Worm (Caenorhabditis elegans) whole organism, L4 larva: ENCODE data around the gene msp-45.

Source experiments
- D1046.2 ChIP-seq: fragments of 200-800 bp; sonication (Bioruptor generic); IDR thresholded peaks from 2 replicates; pipeline ENCODE4 v1.3.6; 2022; ENCODE audit warnings: missing genetic modification characterization, missing compliant biosample characterization
- F44E2.7 ChIP-seq: fragments of 200-800 bp; sonication (Bioruptor generic); IDR thresholded peaks from 2 replicates; pipeline ENCODE4 v2.1.2; 2022; ENCODE audit warnings: missing genetic modification characterization, missing compliant biosample characterization
- F49E8.2 ChIP-seq: sonication (generic microtip); optimal IDR thresholded peaks from 2 replicates; lab custom pipeline; 2016; ENCODE audit warnings: missing compliant biosample characterization, mild to moderate bottlenecking, missing genetic modification characterization, borderline replicate concordance
- R02D3.7 ChIP-seq: fragments of 150-350 bp; sonication (generic microtip); optimal IDR thresholded peaks from 3 replicates; lab custom pipeline; 2014; ENCODE audit warnings: missing biosample characterization, missing genetic modification characterization
- T26A8.4 ChIP-seq: fragments of 200-800 bp; sonication (Bioruptor generic); IDR thresholded peaks from 2 replicates; pipeline ENCODE4 v1.3.6; 2022; ENCODE audit warnings: missing genetic modification characterization, missing compliant biosample characterization
- Y105C5A.15 ChIP-seq: fragments of 200-800 bp; sonication (Bioruptor generic); IDR thresholded peaks from 2 replicates; pipeline ENCODE4 v1.3.6; 2022; ENCODE audit warnings: missing genetic modification characterization, missing compliant biosample characterization
- aha-1 ChIP-seq: fragments of 150-350 bp; peaks from one replicate; lab custom pipeline; 2014; ENCODE audit warnings: missing biosample characterization, missing genetic modification characterization
- ama-1 ChIP-seq: fragments of 150-350 bp; optimal IDR thresholded peaks from 2 replicates; lab custom pipeline; 2014; ENCODE audit warnings: inconsistent platforms, mixed read lengths
- ceh-20 ChIP-seq: fragments of 200-800 bp; sonication (Bioruptor generic); IDR thresholded peaks from 2 replicates; pipeline ENCODE4 v1.3.6; 2022; ENCODE audit warnings: missing genetic modification reagents, missing genetic modification characterization, missing compliant biosample characterization
- ceh-32 ChIP-seq: sonication (generic microtip); optimal IDR thresholded peaks from 2 replicates; lab custom pipeline; 2016; ENCODE audit warnings: mild to moderate bottlenecking, missing genetic modification characterization, missing compliant biosample characterization; ENCODE audit not compliant: poor library complexity
- ceh-62 ChIP-seq: sonication (generic microtip); optimal IDR thresholded peaks from 2 replicates; lab custom pipeline; 2017; ENCODE audit warnings: missing biosample characterization, missing genetic modification characterization
- ctbp-1 ChIP-seq: fragments of 200-800 bp; sonication (Bioruptor generic); IDR thresholded peaks from 2 replicates; pipeline ENCODE4 v1.3.6; 2022; ENCODE audit warnings: missing genetic modification reagents, missing genetic modification characterization, missing compliant biosample characterization
- daf-12 ChIP-seq: fragments of 150-350 bp; optimal IDR thresholded peaks from 2 replicates; lab custom pipeline; 2014; ENCODE audit warnings: missing biosample characterization, missing genetic modification reagents, missing genetic modification characterization
- daf-16 ChIP-seq, 3 experiments: sonication (generic microtip); optimal IDR thresholded peaks; 2 replicates each; lab custom pipeline; 2016 to 2017; ENCODE audit warnings: missing genetic modification characterization in 3 of 3, missing genetic modification reagents in 3 of 3, mild to moderate bottlenecking in 2 of 3, missing compliant biosample characterization in 2 of 3, missing biosample characterization in 1 of 3, moderate library complexity in 1 of 3
- dmd-6 ChIP-seq: fragments of 200-800 bp; sonication (Bioruptor generic); IDR thresholded peaks from 2 replicates; pipeline ENCODE4 v1.3.6; 2022; ENCODE audit warnings: missing genetic modification reagents, missing genetic modification characterization, missing compliant biosample characterization
- dve-1 ChIP-seq: sonication (generic microtip); optimal IDR thresholded peaks from 2 replicates; lab custom pipeline; 2017; ENCODE audit warnings: antibody characterized with exemption, mild to moderate bottlenecking, missing genetic modification characterization, missing compliant biosample characterization; ENCODE audit not compliant: insufficient read depth
- fkh-10 ChIP-seq: fragments of 150-350 bp; optimal IDR thresholded peaks from 2 replicates; lab custom pipeline; 2014; ENCODE audit warnings: missing biosample characterization, missing genetic modification reagents, missing genetic modification characterization
- jun-1 ChIP-seq: fragments of 150-350 bp; optimal IDR thresholded peaks from 2 replicates; lab custom pipeline; 2014; ENCODE audit warnings: missing biosample characterization, missing genetic modification reagents, missing genetic modification characterization
- lin-15B ChIP-seq: fragments of 150-350 bp; sonication (generic microtip); optimal IDR thresholded peaks from 3 replicates; lab custom pipeline; 2014; ENCODE audit warnings: missing biosample characterization, missing genetic modification characterization
- lin-38 ChIP-seq: fragments of 200-800 bp; sonication (Bioruptor generic); IDR thresholded peaks from 2 replicates; pipeline ENCODE4 v1.3.6; 2022; ENCODE audit warnings: missing genetic modification reagents, missing genetic modification characterization, missing compliant biosample characterization
- lir-3 ChIP-seq: sonication (generic microtip); optimal IDR thresholded peaks from 2 replicates; lab custom pipeline; 2016; ENCODE audit warnings: mild to moderate bottlenecking, missing genetic modification characterization, missing compliant biosample characterization
- madf-5 ChIP-seq, 2 experiments: fragments of 200-800 bp; sonication (Bioruptor generic); IDR thresholded peaks; 2 replicates each; pipeline ENCODE4 v1.3.6; 2022; ENCODE audit warnings: missing compliant biosample characterization in 2 of 2, missing genetic modification characterization in 2 of 2
- mdt-29 ChIP-seq: fragments of 200-800 bp; sonication (Bioruptor generic); IDR thresholded peaks from 2 replicates; pipeline ENCODE4 v1.3.6; 2022; ENCODE audit warnings: missing genetic modification reagents, missing genetic modification characterization, missing compliant biosample characterization
- mep-1 ChIP-seq: fragments of 150-350 bp; sonication (generic microtip); optimal IDR thresholded peaks from 3 replicates; lab custom pipeline; 2014; ENCODE audit warnings: missing biosample characterization, missing genetic modification characterization
- mxl-2 ChIP-seq: fragments of 200-800 bp; sonication (Bioruptor generic); conservative IDR thresholded peaks from 2 replicates; pipeline ENCODE4 v1.3.6; 2022; ENCODE audit warnings: missing genetic modification reagents, missing genetic modification characterization, missing compliant biosample characterization
- mxl-3 ChIP-seq: fragments of 200-800 bp; sonication (Bioruptor generic); optimal IDR thresholded peaks from 2 replicates; lab custom pipeline; 2018; ENCODE audit warnings: mild to moderate bottlenecking, missing genetic modification characterization, missing compliant biosample characterization
- nhr-48 ChIP-seq: sonication (generic microtip); optimal IDR thresholded peaks from 2 replicates; lab custom pipeline; 2016; ENCODE audit warnings: mild to moderate bottlenecking, missing genetic modification characterization, missing compliant biosample characterization
- nhr-6 ChIP-seq: fragments of 150-350 bp; optimal IDR thresholded peaks from 2 replicates; lab custom pipeline; 2014; ENCODE audit warnings: missing biosample characterization, missing genetic modification characterization
- rbr-2 ChIP-seq: sonication (generic microtip); optimal IDR thresholded peaks from 2 replicates; lab custom pipeline; 2016; ENCODE audit warnings: missing genotype, missing genetic modification characterization, missing compliant biosample characterization
- snpc-4 ChIP-seq: fragments of 150-350 bp; optimal IDR thresholded peaks from 2 replicates; lab custom pipeline; 2014; ENCODE audit warnings: missing biosample characterization, missing genetic modification characterization
- spr-3 ChIP-seq: fragments of 200-800 bp; sonication (Bioruptor generic); optimal IDR thresholded peaks from 2 replicates; lab custom pipeline; 2018; ENCODE audit warnings: mild to moderate bottlenecking, missing genetic modification characterization, missing compliant biosample characterization
- tag-97 ChIP-seq: fragments of 200-800 bp; sonication (Bioruptor generic); IDR thresholded peaks from 2 replicates; pipeline ENCODE4 v1.3.6; 2022; ENCODE audit warnings: missing genetic modification characterization, missing compliant biosample characterization
- tra-1 ChIP-seq: fragments of 200-800 bp; sonication (Bioruptor generic); IDR thresholded peaks from 2 replicates; pipeline ENCODE4 v1.3.6; 2022; ENCODE audit warnings: missing genetic modification reagents, missing genetic modification characterization, missing compliant biosample characterization
- unc-62 ChIP-seq, 3 experiments: fragments of 150-350 bp in 1 of 3; sonication (generic microtip); optimal IDR thresholded peaks in 2 of 3; peaks in 1 of 3; 1 replicate in 1 of 3; 2 replicates in 2 of 3; lab custom pipeline; 2014 to 2017; ENCODE audit warnings: missing biosample characterization in 3 of 3, missing genetic modification characterization in 3 of 3, missing genetic modification reagents in 3 of 3, missing genotype in 1 of 3
- zip-11 ChIP-seq: fragments of 200-800 bp; sonication (Bioruptor generic); IDR thresholded peaks from 2 replicates; pipeline ENCODE4 v1.3.6; 2022; ENCODE audit warnings: missing genetic modification characterization, missing compliant biosample characterization

The msp-45 gene

DNA sequence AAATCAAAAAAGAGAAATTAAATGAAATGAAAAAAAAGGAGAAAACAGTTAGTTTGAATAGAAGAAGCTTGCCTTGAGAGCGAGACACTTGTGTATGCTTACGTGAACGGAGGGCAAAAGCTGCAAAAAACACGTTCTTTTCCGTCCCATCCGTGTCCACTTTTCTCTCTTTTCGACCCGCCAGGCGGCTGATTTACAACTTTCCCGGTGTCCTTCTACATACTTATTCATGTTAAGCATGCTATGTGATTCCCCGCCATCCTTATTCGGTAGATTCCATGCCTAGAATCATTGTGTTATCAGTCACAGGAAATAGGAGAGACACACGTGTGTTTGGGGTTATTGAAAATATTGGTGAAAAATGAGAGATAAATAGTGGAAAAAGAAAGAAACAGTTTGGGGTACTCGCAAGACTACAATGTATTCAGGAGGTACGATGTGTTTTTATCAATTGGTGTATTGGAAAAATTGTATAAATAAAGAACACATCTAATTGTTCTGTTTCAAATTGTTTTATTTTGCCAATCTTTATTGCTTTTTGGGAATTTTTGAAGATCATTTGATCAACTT, 14.9 kb downstream of the msp-45 start, which contains the start of gene nas-29 (continued):
- TF ChIP-seq ctbp-1 (GFP tag; lab: Robert Waterston, UW) (no peak), Y105C5A.15 (GFP tag; lab: Robert Waterston, UW) (no peak), snpc-4 (no peak), dve-1 (tag; lab: Kevin White, UChicago) (peak; percentile 86), lir-3 (tag; lab: Kevin White, UChicago) (no peak), tag-97 (GFP tag; lab: Robert Waterston, UW) (no peak), daf-12 (no peak), F44E2.7 (GFP tag; lab: Robert Waterston, UW) (no peak), fkh-10 (no peak), ama-1 (no peak), R02D3.7 (tag; lab: Kevin White, UChicago) (no peak), aha-1 (peak; percentile 95), jun-1 (no peak), madf-5 (GFP tag; IDR thresholded peaks at IDR 0.05; lab: Robert Waterston, UW) (no peak), T26A8.4 (GFP tag; lab: Robert Waterston, UW) (no peak), daf-16 (GFP tag; optimal IDR thresholded peaks at IDR 0.05; lab: Kevin White, UChicago) (no peak), daf-16 (tag; optimal IDR thresholded peaks at IDR 0.05; lab: Kevin White, UChicago) (peak; percentile 82), dmd-6 (GFP tag; lab: Robert Waterston, UW) (peak; percentile 64; the same call in 1 of the 2 replicates), nhr-48 (tag; lab: Kevin White, UChicago) (peak; percentile 42), spr-3 (no peak)
- TF ChIP-seq, all 104 proteins: peak for 12

- TF ChIP-seq snpc-4 (no peak), aha-1 (peak; percentile 59), mdt-29 (no peak)
- TF ChIP-seq, all 104 proteins: peak for 1
These were observed 20.6 kb downstream of the msp-45 start, which contains the start of gene F58A6.2 for ce11 chrII:5136296-5136767. F58A6.2 (plus strand) TSS chrII:5136717.

- no peak for TF ChIP-seq lir-3 (tag; lab: Kevin White, UChicago)
- peak in 1 of 2 experiments; percentile 90 for TF ChIP-seq unc-62 (GFP tag; optimal IDR thresholded peaks at IDR 0.05 in 1 of 2; lab: Kevin White, UChicago)
- no peak for TF ChIP-seq unc-62 (tag; optimal IDR thresholded peaks at IDR 0.05; lab: Kevin White, UChicago)
- no peak for TF ChIP-seq tra-1 (GFP tag; lab: Robert Waterston, UW)
- TF ChIP-seq lin-15B, result no peak
- TF ChIP-seq ceh-62, result no peak
These were observed 25.1 kb downstream of the msp-45 start for ce11 chrII:5131800-5132199.

ce11 chrII:5130081-5130480, 26.8 kb downstream of the msp-45 start, which contains the start of gene lgc-56:
lgc-56 (plus strand) TSS chrII:5130381.
- TF ChIP-seq F49E8.2 (tag; lab: Kevin White, UChicago) (no peak), mxl-3 (GFP tag; lab: Kevin White, UChicago) (no peak), zip-11 (GFP tag; lab: Robert Waterston, UW) (no peak), R02D3.7 (tag; lab: Kevin White, UChicago) (no peak), nhr-6 (tag; lab: Kevin White, UChicago) (no peak), madf-5 (GFP tag; IDR thresholded peaks at IDR 0.05; lab: Robert Waterston, UW) (no peak), unc-62 (GFP tag; optimal IDR thresholded peaks at IDR 0.05 in 1 of 2; lab: Kevin White, UChicago) (peak in 1 of 2 experiments; percentile 22), unc-62 (tag; optimal IDR thresholded peaks at IDR 0.05; lab: Kevin White, UChicago) (no peak)

- TF ChIP-seq ama-1 (no peak), lin-38 (GFP tag; lab: Robert Waterston, UW) (no peak), ceh-20 (GFP tag; lab: Robert Waterston, UW) (peak; percentile 90; the same call in 1 of the 2 replicates), mxl-2 (GFP tag; lab: Robert Waterston, UW) (no peak), rbr-2 (no peak), D1046.2 (GFP tag; lab: Robert Waterston, UW) (no peak), ceh-32 (tag; lab: Kevin White, UChicago) (no peak), mep-1 (tag; lab: Kevin White, UChicago) (no peak)
These were observed 36.3 kb downstream of the msp-45 start for ce11 chrII:5120612-5121011.
